Worm (Caenorhabditis elegans) whole organism, L4 larva: Measurements from ENCODE around the gene Y39B6A.33.
A peak's percentile ranks its signal among the peaks of the same experiment; 100 is the strongest.

Experiments
- D1046.2 ChIP-seq: fragments of 200-800 bp; sonication (Bioruptor generic); IDR thresholded peaks from 2 replicates; pipeline ENCODE4 v1.3.6; 2022; ENCODE audit warnings: missing genetic modification characterization, missing compliant biosample characterization
- F26F4.8 ChIP-seq: fragments of 200-800 bp; sonication (Bioruptor generic); conservative IDR thresholded peaks from 2 replicates; pipeline ENCODE4 v1.3.6; 2022; ENCODE audit warnings: missing genetic modification characterization, missing compliant biosample characterization
- F44E2.7 ChIP-seq: fragments of 200-800 bp; sonication (Bioruptor generic); IDR thresholded peaks from 2 replicates; pipeline ENCODE4 v2.1.2; 2022; ENCODE audit warnings: missing genetic modification characterization, missing compliant biosample characterization
- F49E8.2 ChIP-seq: sonication (generic microtip); optimal IDR thresholded peaks from 2 replicates; lab custom pipeline; 2016; ENCODE audit warnings: missing compliant biosample characterization, mild to moderate bottlenecking, missing genetic modification characterization, borderline replicate concordance
- Y5F2A.4 ChIP-seq: fragments of 200-800 bp; sonication (Bioruptor generic); optimal IDR thresholded peaks from 2 replicates; lab custom pipeline; 2018; ENCODE audit warnings: mild to moderate bottlenecking, missing genetic modification characterization, missing compliant biosample characterization
- ZK337.2 ChIP-seq: fragments of 200-800 bp; sonication (Bioruptor generic); IDR thresholded peaks from 2 replicates; pipeline ENCODE4 v1.3.6; 2022; ENCODE audit warnings: missing genetic modification reagents, missing genetic modification characterization, missing compliant biosample characterization
- aha-1 ChIP-seq: fragments of 150-350 bp; peaks from one replicate; lab custom pipeline; 2014; ENCODE audit warnings: missing biosample characterization, missing genetic modification characterization
- attf-4 ChIP-seq: sonication (generic microtip); optimal IDR thresholded peaks from 3 replicates; lab custom pipeline; 2017; ENCODE audit warnings: missing biosample characterization, missing genetic modification characterization
- ceh-28 ChIP-seq: fragments of 150-350 bp; optimal IDR thresholded peaks from 2 replicates; lab custom pipeline; 2014; ENCODE audit warnings: missing biosample characterization, missing genetic modification reagents, missing genetic modification characterization
- ceh-62 ChIP-seq: sonication (generic microtip); optimal IDR thresholded peaks from 2 replicates; lab custom pipeline; 2017; ENCODE audit warnings: missing biosample characterization, missing genetic modification characterization
- ceh-82 ChIP-seq: sonication (generic microtip); optimal IDR thresholded peaks from 2 replicates; lab custom pipeline; 2017; ENCODE audit warnings: missing biosample characterization, missing genetic modification characterization
- ces-1 ChIP-seq: fragments of 150-350 bp; sonication (generic microtip); optimal IDR thresholded peaks from 4 replicates; lab custom pipeline; 2014; ENCODE audit warnings: missing biosample characterization, missing genetic modification reagents, missing genetic modification characterization
- cey-2 ChIP-seq: sonication (generic microtip); optimal IDR thresholded peaks from 3 replicates; lab custom pipeline; 2017; ENCODE audit warnings: missing genetic modification characterization, mild to moderate bottlenecking, missing compliant biosample characterization, antibody characterized with exemption, borderline replicate concordance; ENCODE audit not compliant: insufficient read depth
- daf-16 ChIP-seq, 3 experiments: sonication (generic microtip); optimal IDR thresholded peaks; 2 replicates each; lab custom pipeline; 2016 to 2017; ENCODE audit warnings: missing genetic modification characterization in 3 of 3, missing genetic modification reagents in 3 of 3, mild to moderate bottlenecking in 2 of 3, missing compliant biosample characterization in 2 of 3, missing biosample characterization in 1 of 3, moderate library complexity in 1 of 3
- dmd-9 ChIP-seq: fragments of 200-800 bp; sonication (Bioruptor generic); IDR thresholded peaks from 2 replicates; pipeline ENCODE4 v1.3.6; 2022; ENCODE audit warnings: missing genetic modification reagents, missing genetic modification characterization, missing compliant biosample characterization
- hlh-30 ChIP-seq: sonication (generic microtip); optimal IDR thresholded peaks from 2 replicates; lab custom pipeline; 2017; ENCODE audit warnings: antibody characterized with exemption, mild to moderate bottlenecking, missing genetic modification characterization, missing compliant biosample characterization; ENCODE audit not compliant: insufficient read depth
- lin-1 ChIP-seq: fragments of 200-800 bp; sonication (Bioruptor generic); IDR thresholded peaks from 2 replicates; pipeline ENCODE4 v1.3.6; 2022; ENCODE audit warnings: missing genetic modification reagents, missing genetic modification characterization, missing compliant biosample characterization
- lin-13 ChIP-seq: fragments of 150-350 bp; optimal IDR thresholded peaks from 2 replicates; lab custom pipeline; 2014; ENCODE audit warnings: missing biosample characterization, missing genetic modification reagents, missing genetic modification characterization
- lin-15B ChIP-seq: fragments of 150-350 bp; sonication (generic microtip); optimal IDR thresholded peaks from 3 replicates; lab custom pipeline; 2014; ENCODE audit warnings: missing biosample characterization, missing genetic modification characterization
- lin-29 ChIP-seq: fragments of 200-800 bp; sonication (Bioruptor generic); IDR thresholded peaks from 2 replicates; pipeline ENCODE4 v1.3.6; 2022; ENCODE audit warnings: missing genetic modification reagents, missing genetic modification characterization, missing compliant biosample characterization
- lin-38 ChIP-seq: fragments of 200-800 bp; sonication (Bioruptor generic); IDR thresholded peaks from 2 replicates; pipeline ENCODE4 v1.3.6; 2022; ENCODE audit warnings: missing genetic modification reagents, missing genetic modification characterization, missing compliant biosample characterization
- madf-5 ChIP-seq, 2 experiments: fragments of 200-800 bp; sonication (Bioruptor generic); IDR thresholded peaks; 2 replicates each; pipeline ENCODE4 v1.3.6; 2022; ENCODE audit warnings: missing compliant biosample characterization in 2 of 2, missing genetic modification characterization in 2 of 2
- mdt-29 ChIP-seq: fragments of 200-800 bp; sonication (Bioruptor generic); IDR thresholded peaks from 2 replicates; pipeline ENCODE4 v1.3.6; 2022; ENCODE audit warnings: missing genetic modification reagents, missing genetic modification characterization, missing compliant biosample characterization
- mep-1 ChIP-seq: fragments of 150-350 bp; sonication (generic microtip); optimal IDR thresholded peaks from 3 replicates; lab custom pipeline; 2014; ENCODE audit warnings: missing biosample characterization, missing genetic modification characterization
- nhr-10 ChIP-seq: fragments of 150-350 bp; optimal IDR thresholded peaks from 2 replicates; lab custom pipeline; 2014; ENCODE audit warnings: missing biosample characterization, missing genetic modification characterization
- nhr-111 ChIP-seq: fragments of 200-800 bp; sonication (Bioruptor generic); optimal IDR thresholded peaks from 2 replicates; lab custom pipeline; 2018; ENCODE audit warnings: mild to moderate bottlenecking, missing genetic modification characterization, missing compliant biosample characterization
- nhr-237 ChIP-seq: sonication (generic microtip); optimal IDR thresholded peaks from 2 replicates; lab custom pipeline; 2017; ENCODE audit warnings: missing biosample characterization, missing genetic modification characterization
- nhr-25 ChIP-seq: sonication (generic microtip); optimal IDR thresholded peaks from 2 replicates; lab custom pipeline; 2017; ENCODE audit warnings: missing genetic modification characterization, mild to moderate bottlenecking, missing compliant biosample characterization, antibody characterized with exemption, moderate library complexity, borderline replicate concordance; ENCODE audit not compliant: insufficient read depth
- nhr-6 ChIP-seq: fragments of 150-350 bp; optimal IDR thresholded peaks from 2 replicates; lab custom pipeline; 2014; ENCODE audit warnings: missing biosample characterization, missing genetic modification characterization
- php-3 ChIP-seq: fragments of 200-800 bp; sonication (Bioruptor generic); IDR thresholded peaks from 2 replicates; pipeline ENCODE4 v1.3.6; 2022; ENCODE audit warnings: missing genetic modification reagents, missing genetic modification characterization, missing compliant biosample characterization
- tag-97 ChIP-seq: fragments of 200-800 bp; sonication (Bioruptor generic); IDR thresholded peaks from 2 replicates; pipeline ENCODE4 v1.3.6; 2022; ENCODE audit warnings: missing genetic modification characterization, missing compliant biosample characterization
- tra-1 ChIP-seq: fragments of 200-800 bp; sonication (Bioruptor generic); IDR thresholded peaks from 2 replicates; pipeline ENCODE4 v1.3.6; 2022; ENCODE audit warnings: missing genetic modification reagents, missing genetic modification characterization, missing compliant biosample characterization
- unc-130 ChIP-seq: sonication (generic microtip); optimal IDR thresholded peaks from 2 replicates; lab custom pipeline; 2016; ENCODE audit warnings: missing genetic modification reagents, missing genetic modification characterization, missing compliant biosample characterization
- unc-39 ChIP-seq: sonication (generic microtip); optimal IDR thresholded peaks from 2 replicates; lab custom pipeline; 2017; ENCODE audit warnings: missing biosample characterization, missing genetic modification characterization
- unc-62 ChIP-seq, 3 experiments: fragments of 150-350 bp in 1 of 3; sonication (generic microtip); optimal IDR thresholded peaks in 2 of 3; peaks in 1 of 3; 1 replicate in 1 of 3; 2 replicates in 2 of 3; lab custom pipeline; 2014 to 2017; ENCODE audit warnings: missing biosample characterization in 3 of 3, missing genetic modification characterization in 3 of 3, missing genetic modification reagents in 3 of 3, missing genotype in 1 of 3
- zfp-2 ChIP-seq: sonication (generic microtip); optimal IDR thresholded peaks from 2 replicates; lab custom pipeline; 2016; ENCODE audit warnings: mild to moderate bottlenecking, missing genetic modification characterization, missing compliant biosample characterization
- zfp-3 ChIP-seq: fragments of 200-800 bp; sonication (Bioruptor generic); conservative IDR thresholded peaks from 2 replicates; pipeline ENCODE4 v1.3.6; 2022; ENCODE audit warnings: missing genetic modification reagents, missing genetic modification characterization, missing compliant biosample characterization

Y39B6A.33 gene

ce11 chrV:18967479-18968056 is 34.2 kb upstream of the Y39B6A.33 start, which contains the start of gene Y39B6A.43 (continued):
- TF ChIP-seq nhr-237 (tag; lab: Kevin White, UChicago) (peak; percentile 70), php-3 (GFP tag; lab: Robert Waterston, UW) (peak; percentile 81), attf-4 (tag; lab: Kevin White, UChicago) (no peak), lin-1 (peak; percentile 86), ces-1 (GFP tag; lab: Kevin White, UChicago) (peak; percentile 78), lin-38 (peak; percentile 100), F49E8.2 (tag; lab: Kevin White, UChicago) (peak; percentile 96), tag-97 (GFP tag; lab: Robert Waterston, UW) (0 out of 2 replicates have a peak, but pooled peaks have one; percentile 28), D1046.2 (peak; percentile 82; the same call in 1 of the 2 replicates), lin-13 (peak; percentile 99), aha-1 (peak; percentile 93), hlh-30 (peak; percentile 90), ceh-28 (tag; lab: Kevin White, UChicago) (peak; percentile 13), F44E2.7 (GFP tag; lab: Robert Waterston, UW) (peak; percentile 81; the same call in 1 of the 2 replicates), mdt-29 (GFP tag; lab: Robert Waterston, UW) (peak; percentile 95), zfp-3 (GFP tag; lab: Robert Waterston, UW) (peak; percentile 97), tra-1 (GFP tag; lab: Robert Waterston, UW) (peak; percentile 97), lin-29 (GFP tag; lab: Robert Waterston, UW) (peak; percentile 96), madf-5 (GFP tag; IDR thresholded peaks at IDR 0.05; lab: Robert Waterston, UW) (peak; percentile 85 to 92), unc-39 (no peak), cey-2 (tag; lab: Kevin White, UChicago) (no peak), zfp-2 (peak; percentile 81), mep-1 (tag; lab: Kevin White, UChicago) (peak; percentile 98), nhr-10 (no peak), ceh-62 (tag; lab: Kevin White, UChicago) (no peak), ZK337.2 (GFP tag; lab: Robert Waterston, UW) (peak; percentile 84), lin-15B (tag; lab: Kevin White, UChicago) (peak; percentile 94), Y5F2A.4 (GFP tag; lab: Kevin White, UChicago) (peak; percentile 80), unc-130 (GFP tag; lab: Kevin White, UChicago) (peak; percentile 93), ceh-82 (tag; lab: Kevin White, UChicago) (no peak), F26F4.8 (GFP tag; lab: Robert Waterston, UW) (no peak), nhr-111 (GFP tag; lab: Kevin White, UChicago) (peak; percentile 34)

DNA sequence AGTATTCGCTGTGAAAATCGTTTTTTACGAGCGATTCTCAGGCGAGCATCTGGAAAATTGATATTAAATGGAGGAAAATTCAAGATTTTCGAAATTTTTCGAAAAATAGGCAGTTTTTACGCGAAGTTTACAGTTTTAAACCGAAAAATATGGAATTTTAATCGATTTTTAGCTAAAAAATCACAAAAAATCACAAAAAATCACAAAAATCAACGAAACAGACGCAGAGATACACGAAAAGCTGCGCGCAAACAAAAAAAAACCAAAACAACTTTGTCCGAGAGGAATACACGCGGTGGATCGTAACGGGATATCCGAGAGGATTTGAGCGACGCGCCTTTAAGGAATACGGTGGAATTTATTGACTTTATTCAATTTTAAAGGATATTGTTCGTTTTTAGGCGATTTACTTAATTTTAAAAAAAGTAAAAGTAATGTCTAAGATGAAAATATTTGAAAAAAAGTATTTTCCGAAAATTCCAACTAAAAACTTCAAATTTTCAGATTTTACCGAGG is 32.1 kb upstream of the Y39B6A.33 start, which contains the start of gene Y39B6A.42:
Gene Y39B6A.42 (minus strand): TSS at position 51 of the 516 bp plus-strand sequence.
- TF ChIP-seq tra-1 (GFP tag; lab: Robert Waterston, UW), result no peak
- TF ChIP-seq F49E8.2 (tag; lab: Kevin White, UChicago), result peak; percentile 13
- TF ChIP-seq unc-62 (GFP tag; optimal IDR thresholded peaks at IDR 0.05 in 1 of 2; lab: Kevin White, UChicago), result no peak
- no peak for TF ChIP-seq unc-62 (tag; optimal IDR thresholded peaks at IDR 0.05; lab: Kevin White, UChicago)
- peak; percentile 37; the same call in 1 of the 2 replicates for TF ChIP-seq lin-38

ce11 chrV:18976539-18976938 is 25.2 kb upstream of the Y39B6A.33 start:
- TF ChIP-seq nhr-6 (tag; lab: Kevin White, UChicago), result no peak
- no peak for TF ChIP-seq madf-5 (GFP tag; IDR thresholded peaks at IDR 0.05; lab: Robert Waterston, UW)
- TF ChIP-seq daf-16 (GFP tag; optimal IDR thresholded peaks at IDR 0.05; lab: Kevin White, UChicago), result no peak
- TF ChIP-seq daf-16 (tag; optimal IDR thresholded peaks at IDR 0.05; lab: Kevin White, UChicago), result peak; percentile 61
- TF ChIP-seq nhr-25 (tag; lab: Kevin White, UChicago), result no peak
- TF ChIP-seq dmd-9, result no peak
- no peak for TF ChIP-seq lin-1
- TF ChIP-seq, all 104 proteins: peak for 1
